Worm (Caenorhabditis elegans): ENCODE data around the gene vab-8.
A peak's percentile ranks its signal among the peaks of the same experiment; 100 is the strongest.

Gene vab-8

DNA sequence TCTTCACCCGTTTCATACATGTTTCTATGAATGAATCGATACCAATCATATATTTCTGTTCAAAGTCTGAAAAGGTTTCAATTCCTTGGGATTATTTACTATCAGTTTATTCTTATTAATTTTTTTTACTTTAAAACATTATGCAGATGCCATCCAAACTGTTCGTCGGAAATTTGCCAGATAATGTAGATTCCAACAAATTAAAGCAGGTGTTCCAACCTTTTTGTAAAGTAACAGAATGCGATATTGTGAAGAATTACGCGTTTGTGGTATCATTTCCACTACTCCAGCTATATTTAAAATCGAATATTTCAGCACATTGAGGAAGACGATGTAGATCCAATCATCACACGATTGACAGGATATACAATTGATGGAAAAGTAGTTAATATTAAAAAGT lies 21.0 kb upstream of the vab-8 start, which contains the start of gene rnp-1 (continued):
- no peak for TF ChIP-seq B0261.1 (tag; optimal IDR thresholded peaks at IDR 0.05)
- TF ChIP-seq ceh-100 (GFP tag; IDR thresholded peaks at IDR 0.05), result 0 out of 2 replicates have a peak, but pooled peaks have one; percentile 23
- 0 out of 2 replicates have a peak, but pooled peaks have one; percentile 29 for TF ChIP-seq pbrm-1 (GFP tag; IDR thresholded peaks at IDR 0.05)
- no peak for TF ChIP-seq B0019.2 (GFP tag; conservative IDR thresholded peaks at IDR 0.05)
- TF ChIP-seq tlf-1 (GFP tag; optimal IDR thresholded peaks at IDR 0.05), result peak; percentile 24
- no peak for TF ChIP-seq lsy-27 (tag; optimal IDR thresholded peaks at IDR 0.05; ENCODE audit: borderline replicate concordance, insufficient read depth)
- TF ChIP-seq ccch-3 (GFP tag; optimal IDR thresholded peaks at IDR 0.05), result no peak
- TF ChIP-seq hmg-1.2 (GFP tag; IDR thresholded peaks at IDR 0.05), result 0 out of 2 replicates have a peak, but pooled peaks have one; percentile 8
- TF ChIP-seq Y56A3A.18 (GFP tag; IDR thresholded peaks at IDR 0.05), result 0 out of 2 replicates have a peak, but pooled peaks have one; percentile 10
- TF ChIP-seq F37B4.10 (GFP tag; IDR thresholded peaks at IDR 0.05), result no peak
- TF ChIP-seq Y53G8AR.9 (GFP tag; conservative IDR thresholded peaks at IDR 0.05), result 0 out of 2 replicates have a peak, but pooled peaks have one; percentile 36
- peak; percentile 16 for TF ChIP-seq F49E8.2 (tag; optimal IDR thresholded peaks at IDR 0.05; ENCODE audit: insufficient read depth)

DNA sequence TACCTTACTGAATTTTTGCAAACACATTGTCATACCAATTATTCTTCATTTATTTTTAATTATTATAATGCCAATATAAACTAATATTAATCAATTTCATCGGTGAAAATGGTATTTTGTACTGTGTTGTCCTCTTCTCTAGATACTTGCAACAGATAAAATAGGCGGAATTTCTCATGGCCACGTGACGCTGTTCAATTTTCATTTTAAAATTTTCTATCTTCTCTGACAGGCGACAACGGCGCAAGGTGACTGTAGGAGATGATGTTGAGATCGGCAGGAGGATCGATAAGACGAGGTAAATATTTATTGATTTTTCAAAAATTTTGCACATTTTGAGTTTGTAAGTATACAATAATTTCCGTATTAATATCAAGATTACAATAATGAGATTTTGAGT lies 18.9 kb upstream of the vab-8 start, which contains the start of gene ogdh-2:
TSS of gene ogdh-2 (plus strand) at position 233 of the 400 bp plus-strand sequence.
- TF ChIP-seq somi-1 (GFP tag; optimal IDR thresholded peaks at IDR 0.05) (no peak), Y95B8A.8 (GFP tag; IDR thresholded peaks at IDR 0.05) (0 out of 2 replicates have a peak, but pooled peaks have one; percentile 7), let-607 (tag; optimal IDR thresholded peaks at IDR 0.05) (no peak), Y53G8AR.9 (GFP tag; conservative IDR thresholded peaks at IDR 0.05) (0 out of 2 replicates have a peak, but pooled peaks have one; percentile 14), him-1 (tag; optimal IDR thresholded peaks at IDR 0.05) (no peak)

DNA sequence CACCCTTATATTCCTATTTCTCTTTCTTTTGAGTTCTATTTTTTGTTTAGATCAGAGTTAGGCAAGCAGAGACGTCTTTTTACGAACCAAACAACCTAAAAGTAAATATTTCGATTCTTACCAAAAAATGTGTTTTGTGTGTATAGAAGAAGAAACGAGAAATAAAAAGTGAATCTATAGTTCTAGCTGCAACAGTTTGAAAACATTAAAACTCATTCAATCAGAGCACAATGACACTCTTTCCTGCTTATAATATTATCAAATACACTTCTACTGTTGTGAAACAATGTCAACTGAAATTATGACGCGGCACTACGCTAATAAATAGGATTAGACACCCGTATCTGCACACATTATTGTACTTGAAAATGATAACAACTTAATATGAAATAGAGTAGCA lies 17.3 kb upstream of the vab-8 start, which contains the start of gene ZK836.3:
TSS of gene ZK836.3 (minus strand) at position 101 of the 400 bp plus-strand sequence.
- TF ChIP-seq madf-10 (tag; optimal IDR thresholded peaks at IDR 0.05) (no peak), attf-6 (GFP tag; IDR thresholded peaks at IDR 0.05) (no peak), ztf-6 (GFP tag; IDR thresholded peaks at IDR 0.05) (no peak), hsf-1 (GFP tag; IDR thresholded peaks at IDR 0.05) (no peak), dpl-1 (GFP tag; optimal IDR thresholded peaks at IDR 0.05) (no peak), Y67H2A.10 (GFP tag; conservative IDR thresholded peaks at IDR 0.05) (no peak), B0019.2 (GFP tag; conservative IDR thresholded peaks at IDR 0.05) (no peak)

DNA sequence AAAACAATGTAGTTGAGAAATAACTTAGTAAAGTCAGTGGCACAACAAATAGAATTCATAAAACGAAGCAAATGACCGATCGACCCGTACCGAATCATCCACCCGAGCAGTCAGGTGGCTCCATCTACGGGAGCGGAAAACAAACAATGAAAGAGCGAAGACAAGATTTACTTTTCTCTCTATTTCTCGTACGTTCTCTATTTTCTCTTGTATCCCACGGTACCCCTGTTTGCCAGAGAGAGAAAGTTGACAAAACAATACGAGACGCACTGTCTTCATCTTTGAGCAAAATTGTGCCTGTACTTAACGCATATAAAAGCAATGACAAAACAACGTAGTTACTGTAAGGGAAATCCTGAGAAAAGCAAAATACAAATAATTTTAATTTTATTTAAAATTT lies 16.5 kb upstream of the vab-8 start:
- TF ChIP-seq ztf-22 (GFP tag; optimal IDR thresholded peaks at IDR 0.05), result no peak

DNA sequence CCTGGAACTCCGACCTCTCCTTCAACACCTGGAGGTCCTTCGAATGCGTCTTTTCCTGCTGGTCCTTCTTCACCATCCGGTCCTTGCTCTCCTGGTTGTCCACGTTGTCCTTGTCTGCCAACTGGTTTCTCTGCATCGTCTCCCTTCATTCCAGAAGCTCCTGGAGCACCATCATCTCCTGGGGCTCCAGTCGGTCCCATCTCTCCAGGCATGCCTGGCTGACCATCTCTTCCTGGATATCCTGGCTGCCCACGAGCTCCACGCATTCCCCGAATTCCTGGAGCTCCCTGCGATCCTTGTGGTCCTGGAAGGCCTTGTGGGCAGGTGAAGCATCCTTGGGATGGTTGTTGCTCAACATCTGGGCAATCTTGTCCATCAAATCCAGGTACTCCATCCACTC lies 15.4 kb upstream of the vab-8 start:
- TF ChIP-seq zfh-2 (GFP tag; conservative IDR thresholded peaks at IDR 0.05) (peak; percentile 79), ceh-58 (GFP tag; IDR thresholded peaks at IDR 0.05) (no peak), ZK185.1 (tag; optimal IDR thresholded peaks at IDR 0.05; ENCODE audit: poor library complexity, severe bottlenecking) (no peak), gei-17 (GFP tag; optimal IDR thresholded peaks at IDR 0.05) (no peak), lin-40 (tag; optimal IDR thresholded peaks at IDR 0.05) (no peak), egrh-3 (GFP tag; IDR thresholded peaks at IDR 0.05) (peak; percentile 70; the same call in 1 of the 2 replicates)

DNA sequence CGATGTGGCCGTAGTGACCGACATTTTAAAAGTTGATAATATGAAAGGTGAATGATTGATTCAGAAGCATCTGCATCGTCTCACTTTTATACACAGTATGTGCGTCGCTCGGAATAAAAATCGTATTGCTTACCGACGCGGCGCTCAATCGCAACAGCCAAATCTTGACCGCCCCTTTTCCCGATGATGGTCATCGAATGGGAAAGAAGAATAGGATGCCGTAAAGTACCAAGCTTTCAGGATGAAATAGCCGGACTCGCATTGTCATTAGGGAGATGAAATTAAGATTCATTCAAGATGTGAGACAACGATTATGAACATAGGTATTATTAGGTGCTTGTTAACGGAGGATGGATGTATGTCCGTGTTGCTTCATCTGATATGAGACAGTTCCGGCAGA lies 14.6 kb upstream of the vab-8 start, which contains the start of gene lon-3:
TSS of gene lon-3 (minus strand) at position 101 of the 400 bp plus-strand sequence.
- TF ChIP-seq zim-3 (tag; optimal IDR thresholded peaks at IDR 0.05) (no peak), lsy-27 (tag; optimal IDR thresholded peaks at IDR 0.05; ENCODE audit: borderline replicate concordance, insufficient read depth) (no peak), hsf-1 (GFP tag; IDR thresholded peaks at IDR 0.05) (no peak), snpc-1.1 (tag; optimal IDR thresholded peaks at IDR 0.05; ENCODE audit: insufficient read depth) (no peak), bed-2 (GFP tag; IDR thresholded peaks at IDR 0.05) (no peak), efl-1 (GFP tag; optimal IDR thresholded peaks at IDR 0.05) (no peak), bed-1 (GFP tag; IDR thresholded peaks at IDR 0.05) (no peak), ceh-58 (GFP tag; IDR thresholded peaks at IDR 0.05) (no peak), F10E7.11 (tag; optimal IDR thresholded peaks at IDR 0.05) (no peak), nhr-120 (GFP tag; IDR thresholded peaks at IDR 0.05) (no peak), egl-44 (GFP tag; IDR thresholded peaks at IDR 0.05) (no peak), fkh-3 (tag; optimal IDR thresholded peaks at IDR 0.05) (no peak), ceh-79 (tag; optimal IDR thresholded peaks at IDR 0.05) (no peak), ztf-18 (tag; optimal IDR thresholded peaks at IDR 0.05) (no peak)

All from whole organism, young adult.